Worm (Caenorhabditis elegans) whole organism, late embryonic: ENCODE results near the gene M162.5.

Experiments used
- C08G9.2 ChIP-seq: sonication (generic microtip); optimal IDR thresholded peaks from 2 replicates; lab custom pipeline; 2016; ENCODE audit warnings: mild to moderate bottlenecking, missing genetic modification characterization, moderate library complexity, missing compliant biosample characterization
- K02D7.2 ChIP-seq: sonication (generic microtip); optimal IDR thresholded peaks from 2 replicates; lab custom pipeline; 2017; ENCODE audit warnings: mild to moderate bottlenecking, missing genetic modification characterization, missing compliant biosample characterization
- K09A11.1 ChIP-seq: sonication (generic microtip); optimal IDR thresholded peaks from 2 replicates; lab custom pipeline; 2017; ENCODE audit warnings: antibody characterized with exemption, mild to moderate bottlenecking, missing genetic modification characterization, missing compliant biosample characterization; ENCODE audit not compliant: insufficient read depth
- T23F11.4 ChIP-seq: fragments of 200-800 bp; sonication (Bioruptor generic); optimal IDR thresholded peaks from 2 replicates; lab custom pipeline; 2018; ENCODE audit warnings: mild to moderate bottlenecking, missing genetic modification characterization, missing compliant biosample characterization
- ahr-1 ChIP-seq: sonication (generic microtip); optimal IDR thresholded peaks from 2 replicates; lab custom pipeline; 2016; ENCODE audit warnings: missing genetic modification characterization, missing compliant biosample characterization
- ama-1 ChIP-seq: fragments of 150-350 bp; optimal IDR thresholded peaks from 2 replicates; lab custom pipeline; 2014
- ceh-18 ChIP-seq: sonication (generic microtip); optimal IDR thresholded peaks from 2 replicates; lab custom pipeline; 2016; ENCODE audit warnings: missing genetic modification characterization, missing compliant biosample characterization
- ceh-19 ChIP-seq: fragments of 200-800 bp; sonication (Bioruptor generic); optimal IDR thresholded peaks from 2 replicates; lab custom pipeline; 2018; ENCODE audit warnings: mild to moderate bottlenecking, missing genetic modification characterization, missing compliant biosample characterization
- ceh-2 ChIP-seq: sonication (generic microtip); optimal IDR thresholded peaks from 2 replicates; lab custom pipeline; 2016; ENCODE audit warnings: missing genotype, missing genetic modification characterization, missing compliant biosample characterization
- ceh-22 ChIP-seq: sonication (generic microtip); optimal IDR thresholded peaks from 2 replicates; lab custom pipeline; 2017; ENCODE audit warnings: missing biosample characterization, missing genetic modification characterization
- ceh-24 ChIP-seq: sonication (generic microtip); optimal IDR thresholded peaks from 2 replicates; lab custom pipeline; 2016; ENCODE audit warnings: mild to moderate bottlenecking, missing genetic modification characterization, missing compliant biosample characterization
- ceh-30 ChIP-seq: fragments of 150-350 bp; optimal IDR thresholded peaks from 2 replicates; lab custom pipeline; 2014; ENCODE audit warnings: missing biosample characterization, missing genetic modification characterization
- ceh-31 ChIP-seq: sonication (generic microtip); optimal IDR thresholded peaks from 2 replicates; lab custom pipeline; 2016; ENCODE audit warnings: missing genetic modification characterization, missing compliant biosample characterization
- ceh-34 ChIP-seq: sonication (generic microtip); optimal IDR thresholded peaks from 2 replicates; lab custom pipeline; 2016; ENCODE audit warnings: mild to moderate bottlenecking, missing genetic modification characterization, missing compliant biosample characterization
- ceh-48 ChIP-seq: sonication (generic microtip); optimal IDR thresholded peaks from 2 replicates; lab custom pipeline; 2016; ENCODE audit warnings: missing genetic modification characterization, inconsistent platforms, missing compliant biosample characterization
- ceh-6 ChIP-seq: fragments of 200-800 bp; sonication (Bioruptor generic); optimal IDR thresholded peaks from 2 replicates; lab custom pipeline; 2018; ENCODE audit warnings: mild to moderate bottlenecking, missing genetic modification characterization, missing compliant biosample characterization
- ceh-9 ChIP-seq: sonication (generic microtip); optimal IDR thresholded peaks from 2 replicates; lab custom pipeline; 2016; ENCODE audit warnings: mild to moderate bottlenecking, missing genetic modification characterization, inconsistent platforms, missing compliant biosample characterization
- che-1 ChIP-seq: sonication (generic microtip); optimal IDR thresholded peaks from 2 replicates; lab custom pipeline; 2016; ENCODE audit warnings: mild to moderate bottlenecking, missing genetic modification characterization, missing compliant biosample characterization
- dmd-4 ChIP-seq: sonication (generic microtip); optimal IDR thresholded peaks from 2 replicates; lab custom pipeline; 2016; ENCODE audit warnings: borderline replicate concordance, missing genetic modification characterization, missing compliant biosample characterization
- dve-1 ChIP-seq: sonication (generic microtip); optimal IDR thresholded peaks from 2 replicates; lab custom pipeline; 2017; ENCODE audit warnings: antibody characterized with exemption, mild to moderate bottlenecking, missing genetic modification characterization, missing compliant biosample characterization
- elt-2 ChIP-seq: sonication (generic microtip); optimal IDR thresholded peaks from 2 replicates; lab custom pipeline; 2016; ENCODE audit warnings: missing genetic modification reagents, missing genetic modification characterization, missing compliant biosample characterization
- elt-4 ChIP-seq: sonication (generic microtip); optimal IDR thresholded peaks from 2 replicates; lab custom pipeline; 2016; ENCODE audit warnings: missing genetic modification characterization, missing compliant biosample characterization
- ets-4 ChIP-seq: sonication (generic microtip); optimal IDR thresholded peaks from 2 replicates; lab custom pipeline; 2016; ENCODE audit warnings: missing genetic modification characterization, missing compliant biosample characterization
- eyg-1 ChIP-seq: sonication (generic microtip); optimal IDR thresholded peaks from 2 replicates; lab custom pipeline; 2016; ENCODE audit warnings: missing genotype, missing genetic modification characterization, missing compliant biosample characterization
- fax-1 ChIP-seq: sonication (generic microtip); optimal IDR thresholded peaks from 2 replicates; lab custom pipeline; 2016; ENCODE audit warnings: missing genotype, missing genetic modification characterization, missing compliant biosample characterization
- gmeb-2 ChIP-seq: sonication (generic microtip); optimal IDR thresholded peaks from 2 replicates; lab custom pipeline; 2016; ENCODE audit warnings: missing genetic modification characterization, inconsistent platforms, missing compliant biosample characterization
- hlh-15 ChIP-seq: sonication (generic microtip); optimal IDR thresholded peaks from 2 replicates; lab custom pipeline; 2016; ENCODE audit warnings: missing genetic modification characterization, missing compliant biosample characterization
- hlh-6 ChIP-seq: sonication (generic microtip); optimal IDR thresholded peaks from 2 replicates; lab custom pipeline; 2016; ENCODE audit warnings: missing genotype, missing genetic modification characterization, missing compliant biosample characterization
- hlh-8 ChIP-seq: sonication (generic microtip); optimal IDR thresholded peaks from 2 replicates; lab custom pipeline; 2016; ENCODE audit warnings: missing genotype, missing genetic modification characterization, missing compliant biosample characterization
- lim-6 ChIP-seq: sonication (generic microtip); optimal IDR thresholded peaks from 2 replicates; lab custom pipeline; 2016; ENCODE audit warnings: missing genetic modification characterization, missing compliant biosample characterization
- lin-11 ChIP-seq: fragments of 200-800 bp; sonication (Bioruptor generic); optimal IDR thresholded peaks from 2 replicates; lab custom pipeline; 2018; ENCODE audit warnings: mild to moderate bottlenecking, missing genetic modification characterization, missing compliant biosample characterization
- madf-2 ChIP-seq: sonication (generic microtip); optimal IDR thresholded peaks from 2 replicates; lab custom pipeline; 2017; ENCODE audit warnings: missing genetic modification characterization, missing compliant biosample characterization
- mec-3 ChIP-seq: sonication (generic microtip); optimal IDR thresholded peaks from 2 replicates; lab custom pipeline; 2016; ENCODE audit warnings: borderline replicate concordance, missing genetic modification characterization, missing compliant biosample characterization
- nfya-1 ChIP-seq: sonication (generic microtip); optimal IDR thresholded peaks from 2 replicates; lab custom pipeline; 2017; ENCODE audit warnings: missing genetic modification characterization, mild to moderate bottlenecking, missing compliant biosample characterization, antibody characterized with exemption, moderate library complexity
- nhr-11 ChIP-seq: fragments of 150-350 bp; optimal IDR thresholded peaks from 2 replicates; lab custom pipeline; 2014; ENCODE audit warnings: missing biosample characterization, missing genetic modification characterization
- nhr-232 ChIP-seq: sonication (generic microtip); optimal IDR thresholded peaks from 2 replicates; lab custom pipeline; 2016; ENCODE audit warnings: missing genetic modification characterization, missing compliant biosample characterization
- npax-4 ChIP-seq: sonication (generic microtip); optimal IDR thresholded peaks from 2 replicates; lab custom pipeline; 2016; ENCODE audit warnings: missing genetic modification characterization, missing compliant biosample characterization
- odd-2 ChIP-seq: sonication (generic microtip); optimal IDR thresholded peaks from 2 replicates; lab custom pipeline; 2017; ENCODE audit warnings: antibody characterized with exemption, mild to moderate bottlenecking, missing genetic modification characterization, missing compliant biosample characterization
- pag-3 ChIP-seq: sonication (generic microtip); optimal IDR thresholded peaks from 2 replicates; lab custom pipeline; 2016; ENCODE audit warnings: missing compliant biosample characterization, missing genetic modification characterization, borderline replicate concordance
- pat-9 ChIP-seq: fragments of 200-800 bp; sonication (Bioruptor generic); optimal IDR thresholded peaks from 2 replicates; lab custom pipeline; 2018; ENCODE audit warnings: mild to moderate bottlenecking, missing genetic modification characterization, moderate library complexity, missing compliant biosample characterization
- pax-1 ChIP-seq: fragments of 150-350 bp; optimal IDR thresholded peaks from 2 replicates; lab custom pipeline; 2014; ENCODE audit warnings: missing biosample characterization, missing genetic modification characterization
- pha-4 ChIP-seq: fragments of 150-350 bp; optimal IDR thresholded peaks from 2 replicates; lab custom pipeline; 2018; ENCODE audit warnings: missing biosample characterization, missing genetic modification reagents, missing genetic modification characterization
- pros-1 ChIP-seq: fragments of 150-350 bp; optimal IDR thresholded peaks from 2 replicates; lab custom pipeline; 2014; ENCODE audit warnings: missing biosample characterization, missing genetic modification reagents, missing genetic modification characterization
- ref-2 ChIP-seq: sonication (generic microtip); optimal IDR thresholded peaks from 2 replicates; lab custom pipeline; 2016; ENCODE audit warnings: missing genetic modification characterization, missing compliant biosample characterization
- rnt-1 ChIP-seq: sonication (generic microtip); optimal IDR thresholded peaks from 2 replicates; lab custom pipeline; 2016; ENCODE audit warnings: missing genetic modification characterization, missing compliant biosample characterization
- sdc-2 ChIP-seq: sonication (generic microtip); optimal IDR thresholded peaks from 2 replicates; lab custom pipeline; 2016; ENCODE audit warnings: missing genotype, missing genetic modification characterization, missing compliant biosample characterization
- sox-4 ChIP-seq: sonication (generic microtip); optimal IDR thresholded peaks from 2 replicates; lab custom pipeline; 2017; ENCODE audit warnings: mild to moderate bottlenecking, missing genetic modification characterization, inconsistent platforms, missing compliant biosample characterization
- tbx-2 ChIP-seq: sonication (generic microtip); optimal IDR thresholded peaks from 2 replicates; lab custom pipeline; 2016; ENCODE audit warnings: missing genetic modification characterization, missing compliant biosample characterization
- ttx-3 ChIP-seq: sonication (generic microtip); optimal IDR thresholded peaks from 2 replicates; lab custom pipeline; 2016; ENCODE audit warnings: missing genetic modification reagents, missing genetic modification characterization, missing compliant biosample characterization
- unc-3 ChIP-seq, 2 experiments: fragments of 200-800 bp in 1 of 2; sonication (Bioruptor generic) in 1 of 2; sonication (generic microtip) in 1 of 2; conservative IDR thresholded peaks in 1 of 2; optimal IDR thresholded peaks in 1 of 2; 2 replicates each; pipeline versions ENCODE4 v1.3.6 to Lab custom; 2016 to 2022; ENCODE audit warnings: missing compliant biosample characterization in 2 of 2, missing genetic modification characterization in 2 of 2, missing genetic modification reagents in 1 of 2
- unc-42 ChIP-seq: sonication (generic microtip); optimal IDR thresholded peaks from 2 replicates; lab custom pipeline; 2016; ENCODE audit warnings: missing genotype, missing genetic modification characterization, missing compliant biosample characterization
- unc-55 ChIP-seq: sonication (generic microtip); optimal IDR thresholded peaks from 2 replicates; lab custom pipeline; 2017; ENCODE audit warnings: missing biosample characterization, missing genetic modification reagents, missing genetic modification characterization
- unc-86 ChIP-seq: sonication (generic microtip); optimal IDR thresholded peaks from 2 replicates; lab custom pipeline; 2016; ENCODE audit warnings: missing genetic modification characterization, missing compliant biosample characterization

The M162.5 gene

DNA sequence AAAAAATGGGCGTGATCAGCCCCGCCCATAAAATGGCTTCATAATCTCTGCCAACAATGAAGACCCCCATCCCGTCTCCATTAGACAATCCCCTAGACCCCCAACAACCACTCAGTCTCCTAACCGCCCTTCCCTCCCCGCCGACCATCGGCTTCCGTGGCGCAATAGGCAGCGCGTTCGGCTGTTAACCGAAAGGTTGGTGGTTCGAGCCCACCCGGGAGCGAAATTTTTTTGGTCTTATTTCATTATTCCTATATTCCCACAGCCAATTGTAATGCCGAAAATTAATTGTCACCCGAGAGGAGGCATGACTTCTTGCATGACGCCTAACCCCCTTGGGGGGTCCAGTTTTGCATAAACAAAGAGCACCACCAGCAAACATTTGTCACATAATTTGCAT is 38.0 kb upstream of the M162.5 start:
- TF ChIP-seq sox-4 (peak; percentile 56), gmeb-2 (tag; lab: Kevin White, UChicago) (peak; percentile 66), ceh-30 (tag; lab: Kevin White, UChicago) (no peak), ceh-6 (GFP tag; lab: Kevin White, UChicago) (peak; percentile 72), elt-2 (tag; lab: Kevin White, UChicago) (peak; percentile 54), hlh-6 (tag; lab: Kevin White, UChicago) (peak; percentile 63), elt-4 (tag; lab: Kevin White, UChicago) (no peak), ceh-34 (peak; percentile 58), rnt-1 (tag; lab: Kevin White, UChicago) (no peak), hlh-8 (tag; lab: Kevin White, UChicago) (no peak), K02D7.2 (tag; lab: Kevin White, UChicago) (no peak), ahr-1 (tag; lab: Kevin White, UChicago) (no peak), pax-1 (tag; lab: Kevin White, UChicago) (no peak), dmd-4 (tag; lab: Kevin White, UChicago) (peak; percentile 5), lim-6 (no peak), ceh-22 (no peak), pat-9 (tag; lab: Kevin White, UChicago) (no peak), ceh-9 (tag; lab: Kevin White, UChicago) (no peak), ets-4 (tag; lab: Kevin White, UChicago) (no peak), pros-1 (tag; lab: Kevin White, UChicago) (no peak), madf-2 (peak; percentile 18), ttx-3 (tag; lab: Kevin White, UChicago) (peak; percentile 45), pag-3 (tag; lab: Kevin White, UChicago) (peak; percentile 23), che-1 (tag; lab: Kevin White, UChicago) (peak; percentile 52), K09A11.1 (tag; lab: Kevin White, UChicago) (peak; percentile 64), pha-4 (no peak), T23F11.4 (GFP tag; lab: Kevin White, UChicago) (peak; percentile 50), fax-1 (no peak), unc-42 (peak; percentile 19), lin-11 (tag; lab: Kevin White, UChicago) (peak; percentile 48), ama-1 (lab: Kevin White, UChicago) (no peak), unc-86 (peak; percentile 21), npax-4 (no peak), hlh-15 (tag; lab: Kevin White, UChicago) (peak; percentile 45), ceh-31 (tag; lab: Kevin White, UChicago) (no peak), unc-55 (GFP tag; lab: Kevin White, UChicago) (no peak), ceh-2 (tag; lab: Kevin White, UChicago) (no peak), eyg-1 (tag; lab: Kevin White, UChicago) (no peak), C08G9.2 (tag; lab: Kevin White, UChicago) (peak; percentile 24), nhr-232 (tag; lab: Kevin White, UChicago) (peak; percentile 55), nhr-11 (no peak), ceh-18 (tag; lab: Kevin White, UChicago) (no peak), odd-2 (tag; lab: Kevin White, UChicago) (no peak), ref-2 (tag; lab: Kevin White, UChicago) (peak; percentile 45), ceh-19 (peak; percentile 83), unc-3 (GFP tag; conservative IDR thresholded peaks at IDR 0.05; lab: Robert Waterston, UW) (peak; percentile 52; the same call in 1 of the 2 replicates), unc-3 (tag; optimal IDR thresholded peaks at IDR 0.05; lab: Kevin White, UChicago) (peak; percentile 78), dve-1 (no peak), nfya-1 (tag; lab: Kevin White, UChicago) (peak; percentile 43), ceh-24 (tag; lab: Kevin White, UChicago) (peak; percentile 16), mec-3 (tag; lab: Kevin White, UChicago) (no peak), tbx-2 (tag; lab: Kevin White, UChicago) (no peak), sdc-2 (tag; lab: Kevin White, UChicago) (peak; percentile 34), ceh-48 (peak; percentile 36)
